Fruit fly (Drosophila melanogaster): ENCODE measurements around the gene Capr.

- no peak for TF ChIP-seq CG8478 (optimal IDR thresholded peaks at IDR 0.05)
- no peak for TF ChIP-seq CTCF (optimal IDR thresholded peaks at IDR 0.05)
Observed at dm6 chr3L:18683846-18684245, 10.7 kb upstream of the Capr start, which contains the start of gene Chmp1.
